Fruit fly (Drosophila melanogaster) whole organism: ENCODE measurements around the gene CG31650.

Experiments used
- CG8478 ChIP-seq: fragments of >200 bp; optimal IDR thresholded peaks from 2 replicates; lab custom pipeline; 2018; ENCODE audit warnings: inconsistent platforms
- EcR ChIP-seq, 2 experiments: fragments of >200 bp; optimal IDR thresholded peaks; 2 replicates each; lab custom pipeline; 2017; ENCODE audit warnings: missing biosample characterization in 2 of 2, missing genetic modification characterization in 2 of 2, missing genetic modification reagents in 2 of 2
- pan ChIP-seq: fragments of >200 bp; optimal IDR thresholded peaks from 2 replicates; lab custom pipeline; 2017
- psq ChIP-seq: fragments of >200 bp; optimal IDR thresholded peaks from 2 replicates; lab custom pipeline; 2017
- usp ChIP-seq: fragments of >200 bp; optimal IDR thresholded peaks from 2 replicates; lab custom pipeline; 2017; ENCODE audit warnings: missing biosample characterization, missing genetic modification characterization, mixed read lengths

dm6 chr2L:4997401-4998259 lies 46.9 kb downstream of the CG31650 start:
- no peak for TF ChIP-seq psq
- no peak for TF ChIP-seq usp (GFP tag; lab: Kevin White, UChicago)
- no peak for TF ChIP-seq pan (lab: Kevin White, UChicago)
- peak; percentile 64 for TF ChIP-seq CG8478
- TF ChIP-seq EcR (GFP tag; optimal IDR thresholded peaks at IDR 0.05; lab: Kevin White, UChicago) = peak in 1 of 2 experiments; percentile 67
